Fruit fly (Drosophila melanogaster): Measurements from ENCODE around the gene B4.

DNA sequence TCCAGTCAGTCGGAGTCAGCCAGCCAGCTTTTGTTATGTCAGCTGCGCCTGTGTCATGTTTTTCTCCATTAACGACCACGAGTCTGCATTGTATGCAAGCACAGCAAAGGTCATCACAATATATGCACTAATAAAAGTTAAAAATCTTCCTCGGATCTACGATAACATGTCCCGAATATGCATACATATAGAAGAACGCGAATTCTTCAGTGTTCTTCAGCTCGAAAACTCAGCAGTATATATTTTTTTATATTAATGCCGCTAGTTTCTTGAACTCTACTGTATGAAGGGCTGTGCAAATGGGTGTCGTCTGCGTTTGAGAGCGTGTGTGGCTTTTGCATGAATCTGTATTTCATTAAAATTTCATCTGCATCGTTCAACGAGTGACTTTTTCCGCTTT, 66.9 kb downstream of the B4 start:
- TF ChIP-seq CG2129 (GFP tag; IDR thresholded peaks at IDR 0.05; ENCODE audit: partially characterized antibody), result no peak
- TF ChIP-seq Camta (GFP tag; optimal IDR thresholded peaks at IDR 0.05), result no peak
- TF ChIP-seq danr (GFP tag; IDR thresholded peaks at IDR 0.05), result no peak
- TF ChIP-seq gce (GFP tag; IDR thresholded peaks at IDR 0.05), result no peak
- TF ChIP-seq CG10462 (GFP tag; optimal IDR thresholded peaks at IDR 0.05), result no peak

All from whole organism, embryonic.